Fruit fly (Drosophila melanogaster) whole organism, embryonic: ENCODE measurements around the gene Phs.
A peak's percentile ranks its signal among the peaks of the same experiment; 100 is the strongest.

ENCODE experiments used
- Aef1 ChIP-seq: fragments of 200-800 bp; sonication (Bioruptor generic); IDR thresholded peaks from 3 replicates; pipeline ENCODE4 v1.3.6; 2022; ENCODE audit warnings: missing biosample characterization, missing genetic modification characterization
- Asciz ChIP-seq: fragments of 200-800 bp; sonication (Bioruptor generic); optimal IDR thresholded peaks from 2 replicates; lab custom pipeline; 2017; ENCODE audit warnings: missing biosample characterization, mild to moderate bottlenecking, missing genetic modification characterization, missing genetic modification reagents
- Awh ChIP-seq: fragments of 200-800 bp; sonication (Bioruptor generic); IDR thresholded peaks from 2 replicates; pipeline ENCODE4, ENCODE4 v1.3.6; 2022; ENCODE audit warnings: missing biosample characterization, missing genetic modification characterization
- BtbVII ChIP-seq: fragments of 200-800 bp; sonication (Bioruptor generic); optimal IDR thresholded peaks from 3 replicates; lab custom pipeline; 2017; ENCODE audit warnings: missing biosample characterization, mild to moderate bottlenecking, missing genetic modification characterization
- CG10543 ChIP-seq: fragments of 200-800 bp; sonication (Bioruptor generic); optimal IDR thresholded peaks from 3 replicates; lab custom pipeline; 2017; ENCODE audit warnings: missing biosample characterization, mild to moderate bottlenecking, missing genetic modification characterization, moderate library complexity
- CG10979 ChIP-seq: fragments of 200-800 bp; sonication (Bioruptor generic); optimal IDR thresholded peaks from 2 replicates; lab custom pipeline; 2018; ENCODE audit warnings: missing biosample characterization, mild to moderate bottlenecking, missing genetic modification characterization, moderate library complexity
- CG12155 ChIP-seq: fragments of 200-800 bp; sonication (Bioruptor generic); optimal IDR thresholded peaks from 3 replicates; lab custom pipeline; 2016; ENCODE audit warnings: missing biosample characterization, missing genetic modification characterization
- CG15479 ChIP-seq: fragments of 200-800 bp; sonication (Bioruptor generic); optimal IDR thresholded peaks from 3 replicates; lab custom pipeline; 2019; ENCODE audit warnings: missing biosample characterization, mild to moderate bottlenecking, missing genetic modification characterization, moderate library complexity
- CG17186 ChIP-seq: fragments of 200-800 bp; sonication (Bioruptor generic); optimal IDR thresholded peaks from 3 replicates; lab custom pipeline; 2017; ENCODE audit warnings: missing biosample characterization, missing genetic modification reagents, missing genetic modification characterization
- CG17829 ChIP-seq: fragments of 200-800 bp; optimal IDR thresholded peaks from 2 replicates; lab custom pipeline; 2019; ENCODE audit warnings: missing biosample characterization, mild to moderate bottlenecking, missing genetic modification characterization, moderate library complexity
- CG1832 ChIP-seq: fragments of 200-800 bp; sonication (Bioruptor generic); optimal IDR thresholded peaks from 2 replicates; lab custom pipeline; 2017; ENCODE audit warnings: missing biosample characterization, mild to moderate bottlenecking, missing genetic modification characterization, inconsistent platforms
- CG2889 ChIP-seq: fragments of 200-800 bp; sonication (Bioruptor generic); IDR thresholded peaks from 3 replicates; pipeline ENCODE4 v1.3.6; 2022; ENCODE audit warnings: missing biosample characterization, missing genetic modification characterization
- CG3407 ChIP-seq: fragments of 200-800 bp; sonication (Bioruptor generic); optimal IDR thresholded peaks from 2 replicates; lab custom pipeline; 2018; ENCODE audit warnings: missing biosample characterization, mild to moderate bottlenecking, missing genetic modification characterization
- CG4820 ChIP-seq: fragments of 200-800 bp; sonication (Bioruptor generic); optimal IDR thresholded peaks from 3 replicates; lab custom pipeline; 2016; ENCODE audit warnings: missing biosample characterization, missing genetic modification characterization
- CG6272 ChIP-seq: fragments of 200-800 bp; sonication (Bioruptor generic); IDR thresholded peaks from 2 replicates; pipeline ENCODE4 v1.3.6; 2022; ENCODE audit warnings: missing biosample characterization, missing genetic modification characterization
- CG6654 ChIP-seq: fragments of 200-800 bp; sonication (Bioruptor generic); optimal IDR thresholded peaks from 2 replicates; lab custom pipeline; 2017; ENCODE audit warnings: missing biosample characterization, mild to moderate bottlenecking, missing genetic modification characterization
- CG9437 ChIP-seq: fragments of 200-800 bp; sonication (Bioruptor generic); optimal IDR thresholded peaks from 2 replicates; lab custom pipeline; 2018; ENCODE audit warnings: missing biosample characterization, mild to moderate bottlenecking, missing genetic modification characterization
- CG9727 ChIP-seq: fragments of 200-800 bp; sonication (Bioruptor generic); optimal IDR thresholded peaks from 3 replicates; lab custom pipeline; 2017; ENCODE audit warnings: missing biosample characterization, mild to moderate bottlenecking, missing genetic modification characterization
- CG9876 ChIP-seq: fragments of 200-800 bp; sonication (Bioruptor generic); optimal IDR thresholded peaks from 2 replicates; lab custom pipeline; 2016; ENCODE audit warnings: missing biosample characterization, missing genetic modification characterization
- D ChIP-seq, 2 experiments: fragments of 200-800 bp in 1 of 2; fragments of >200 bp in 1 of 2; sonication (Bioruptor generic) in 1 of 2; optimal IDR thresholded peaks; 2 replicates in 1 of 2; 3 replicates in 1 of 2; lab custom pipeline; 2017; ENCODE audit warnings: mild to moderate bottlenecking in 1 of 2, missing biosample characterization in 1 of 2, missing genetic modification characterization in 1 of 2, missing genetic modification reagents in 1 of 2
- E2f2 ChIP-seq: fragments of 200-800 bp; sonication (Bioruptor generic); IDR thresholded peaks from 2 replicates; pipeline ENCODE4 v1.3.6; 2022; ENCODE audit warnings: missing biosample characterization, missing genetic modification characterization
- HHEX ChIP-seq: fragments of 200-800 bp; sonication (Bioruptor generic); optimal IDR thresholded peaks from 3 replicates; lab custom pipeline; 2017; ENCODE audit warnings: missing biosample characterization, mild to moderate bottlenecking, missing genetic modification characterization, missing genetic modification reagents
- Jarid2 ChIP-seq: fragments of 200-800 bp; sonication (Bioruptor generic); optimal IDR thresholded peaks from 3 replicates; lab custom pipeline; 2017; ENCODE audit warnings: mild to moderate bottlenecking, missing biosample characterization, missing genetic modification reagents, missing genetic modification characterization
- PHDP ChIP-seq: fragments of 200-800 bp; sonication (Bioruptor generic); optimal IDR thresholded peaks from 3 replicates; lab custom pipeline; 2018; ENCODE audit warnings: missing biosample characterization, mild to moderate bottlenecking, missing genetic modification characterization, moderate library complexity
- Pdp1 ChIP-seq, 2 experiments: fragments of 200-800 bp; sonication (Bioruptor generic); optimal IDR thresholded peaks; 3 replicates each; lab custom pipeline; 2016; ENCODE audit warnings: missing biosample characterization in 2 of 2, missing genetic modification characterization in 2 of 2, mild to moderate bottlenecking in 1 of 2, moderate library complexity in 1 of 2
- Ptx1 ChIP-seq: fragments of 200-800 bp; sonication (Bioruptor generic); IDR thresholded peaks from 2 replicates; pipeline ENCODE4 v1.3.6; 2022; ENCODE audit warnings: missing biosample characterization, missing genetic modification characterization
- Sox100B ChIP-seq: fragments of 200-800 bp; sonication (Bioruptor generic); optimal IDR thresholded peaks from 3 replicates; lab custom pipeline; 2018; ENCODE audit warnings: missing biosample characterization, mild to moderate bottlenecking, missing genetic modification characterization
- ase ChIP-seq: fragments of 200-800 bp; sonication (Bioruptor generic); IDR thresholded peaks from 3 replicates; pipeline ENCODE4 v1.3.6; 2022; ENCODE audit warnings: missing biosample characterization, missing genetic modification characterization
- caup ChIP-seq: fragments of 200-800 bp; sonication (Bioruptor generic); optimal IDR thresholded peaks from 3 replicates; lab custom pipeline; 2017; ENCODE audit warnings: missing biosample characterization, mild to moderate bottlenecking, missing genetic modification characterization, moderate library complexity; ENCODE audit not compliant: severe bottlenecking
- chn ChIP-seq: fragments of 200-800 bp; sonication (Bioruptor generic); optimal IDR thresholded peaks from 2 replicates; lab custom pipeline; 2016; ENCODE audit warnings: missing biosample characterization, missing genetic modification characterization
- fd102C ChIP-seq: fragments of 200-800 bp; sonication (Bioruptor generic); optimal IDR thresholded peaks from 2 replicates; lab custom pipeline; 2018; ENCODE audit warnings: missing biosample characterization, mild to moderate bottlenecking, missing genetic modification characterization, moderate library complexity
- fd64A ChIP-seq: fragments of 200-800 bp; sonication (Bioruptor generic); optimal IDR thresholded peaks from 3 replicates; lab custom pipeline; 2018; ENCODE audit warnings: missing biosample characterization, mild to moderate bottlenecking, missing genetic modification characterization
- fd96Cb ChIP-seq: fragments of 200-800 bp; sonication (Bioruptor generic); optimal IDR thresholded peaks from 2 replicates; lab custom pipeline; 2018; ENCODE audit warnings: missing biosample characterization, mild to moderate bottlenecking, missing genetic modification characterization, moderate library complexity
- gem ChIP-seq: fragments of 200-800 bp; sonication (Bioruptor generic); optimal IDR thresholded peaks from 2 replicates; lab custom pipeline; 2019; ENCODE audit warnings: missing biosample characterization, mild to moderate bottlenecking, missing genetic modification characterization, moderate library complexity
- ind ChIP-seq: fragments of 200-800 bp; sonication (Bioruptor generic); optimal IDR thresholded peaks from 3 replicates; lab custom pipeline; 2016; ENCODE audit warnings: missing biosample characterization, missing genetic modification characterization
- lmd ChIP-seq: fragments of 200-800 bp; sonication (Bioruptor generic); IDR thresholded peaks from 2 replicates; pipeline ENCODE4 v1.3.6; 2022; ENCODE audit warnings: missing biosample characterization, missing genetic modification characterization
- lola ChIP-seq, 3 experiments: fragments of >200 bp in 2 of 3; fragments of 200-800 bp in 1 of 3; sonication (Bioruptor generic) in 1 of 3; optimal IDR thresholded peaks; 2 replicates each; lab custom pipeline; 2017 to 2019; ENCODE audit warnings: missing biosample characterization in 3 of 3, missing genetic modification characterization in 3 of 3, mild to moderate bottlenecking in 1 of 3, moderate library complexity in 1 of 3
- nau ChIP-seq: fragments of 200-800 bp; sonication (Bioruptor generic); optimal IDR thresholded peaks from 3 replicates; lab custom pipeline; 2017; ENCODE audit warnings: missing biosample characterization, mild to moderate bottlenecking, missing genetic modification characterization, missing genetic modification reagents
- otp ChIP-seq: fragments of 200-800 bp; sonication (Bioruptor generic); IDR thresholded peaks from 3 replicates; pipeline ENCODE4, ENCODE4 v1.3.6; 2022; ENCODE audit warnings: missing biosample characterization, missing genetic modification characterization
- run ChIP-seq: fragments of 200-800 bp; sonication (Bioruptor generic); optimal IDR thresholded peaks from 3 replicates; lab custom pipeline; 2018; ENCODE audit warnings: missing biosample characterization, mild to moderate bottlenecking, missing genetic modification characterization
- sc ChIP-seq, 3 experiments: fragments of >200 bp in 2 of 3; fragments of 200-800 bp in 1 of 3; sonication (Bioruptor generic) in 1 of 3; optimal IDR thresholded peaks; 2 replicates in 2 of 3; 3 replicates in 1 of 3; lab custom pipeline; 2017; ENCODE audit warnings: mild to moderate bottlenecking in 1 of 3, missing biosample characterization in 1 of 3, missing genetic modification characterization in 1 of 3, missing genetic modification reagents in 1 of 3
- slbo ChIP-seq: fragments of 200-800 bp; sonication (Bioruptor generic); IDR thresholded peaks from 2 replicates; pipeline ENCODE4 v1.3.6; 2022; ENCODE audit warnings: missing biosample characterization, missing genetic modification characterization
- sna ChIP-seq: fragments of 200-800 bp; sonication (Bioruptor generic); IDR thresholded peaks from 2 replicates; pipeline ENCODE4 v1.3.6; 2022; ENCODE audit warnings: missing biosample characterization, missing genetic modification characterization; ENCODE audit not compliant: partially characterized antibody
- so ChIP-seq: fragments of 200-800 bp; sonication (Bioruptor generic); IDR thresholded peaks from 3 replicates; pipeline ENCODE4 v1.3.6; 2022; ENCODE audit warnings: missing biosample characterization, missing genetic modification characterization
- ssp ChIP-seq: fragments of 200-800 bp; sonication (Bioruptor generic); IDR thresholded peaks from 2 replicates; pipeline ENCODE4 v1.3.6; 2022; ENCODE audit warnings: missing biosample characterization, missing genetic modification characterization
- tgo ChIP-seq: fragments of 200-800 bp; sonication (Bioruptor generic); IDR thresholded peaks from 3 replicates; pipeline ENCODE4 v1.3.6; 2022; ENCODE audit warnings: missing biosample characterization, missing genetic modification characterization
- wor ChIP-seq: fragments of 200-800 bp; sonication (Bioruptor generic); IDR thresholded peaks from 2 replicates; pipeline ENCODE4 v1.3.6; 2022; ENCODE audit warnings: missing biosample characterization, missing genetic modification characterization

The Phs gene

dm6 chr3L:15592536-15593260 lies 27.0 kb upstream of the Phs start (continued):
- 0 out of 3 replicates have a peak, but pooled peaks have one; percentile 18 for TF ChIP-seq CG2889
- peak; percentile 69 for TF ChIP-seq CG9727 (GFP tag; lab: Kevin White, UChicago)
- no peak for TF ChIP-seq sc (optimal IDR thresholded peaks at IDR 0.05; lab: Kevin White, UChicago)
- no peak for TF ChIP-seq sc (GFP tag; optimal IDR thresholded peaks at IDR 0.05; lab: Kevin White, UChicago)
- TF ChIP-seq CG10979 (tag; lab: Kevin White, UChicago): peak; percentile 59
- peak; percentile 21; the same call in 1 of the 2 replicates for TF ChIP-seq lmd (GFP tag; lab: Robert Waterston, UW)
- TF ChIP-seq Aef1: no peak
- peak; percentile 49 for TF ChIP-seq run (tag; lab: Kevin White, UChicago)
- TF ChIP-seq CG17829: peak; percentile 65
- peak; percentile 53; the same call in 2 of the 3 replicates for TF ChIP-seq tgo (GFP tag; lab: Robert Waterston, UW)
- TF ChIP-seq chn (GFP tag; lab: Kevin White, UChicago): no peak
- TF ChIP-seq otp (GFP tag; lab: Robert Waterston, UW): no peak
- peak; percentile 18 for TF ChIP-seq CG3407 (GFP tag; lab: Kevin White, UChicago)
- TF ChIP-seq Ptx1 (GFP tag; lab: Robert Waterston, UW): peak; percentile 48; the same call in 1 of the 2 replicates
- TF ChIP-seq fd64A (GFP tag; lab: Kevin White, UChicago): peak; percentile 3
- peak; percentile 75 for TF ChIP-seq PHDP
- no peak for TF ChIP-seq CG15479 (GFP tag; lab: Kevin White, UChicago)
- TF ChIP-seq Sox100B (GFP tag; lab: Kevin White, UChicago): peak; percentile 76
- no peak for TF ChIP-seq ssp (GFP tag; lab: Robert Waterston, UW)
- peak; percentile 70 for TF ChIP-seq CG9437
- TF ChIP-seq HHEX (GFP tag; lab: Kevin White, UChicago): peak; percentile 52
- no peak for TF ChIP-seq fd102C (GFP tag; lab: Kevin White, UChicago)
- TF ChIP-seq Jarid2 (GFP tag; lab: Kevin White, UChicago): peak; percentile 19
- no peak for TF ChIP-seq ase (GFP tag; lab: Robert Waterston, UW)
- no peak for TF ChIP-seq nau (GFP tag; lab: Kevin White, UChicago)
- peak; percentile 3 for TF ChIP-seq CG6654 (GFP tag; lab: Kevin White, UChicago)
- TF ChIP-seq CG10543: peak; percentile 1
- no peak for TF ChIP-seq CG6272 (GFP tag; lab: Robert Waterston, UW)
- TF ChIP-seq slbo (GFP tag; lab: Robert Waterston, UW): peak; percentile 50; the same call in 1 of the 2 replicates
- TF ChIP-seq wor (GFP tag; lab: Robert Waterston, UW): peak; percentile 38; the same call in 1 of the 2 replicates
- peak; percentile 14 for TF ChIP-seq ind
- TF ChIP-seq E2f2 (GFP tag; lab: Robert Waterston, UW): peak; percentile 30; the same call in 1 of the 2 replicates
- TF ChIP-seq gem (tag; lab: Kevin White, UChicago): peak; percentile 85
- no peak for TF ChIP-seq CG17186 (GFP tag; lab: Kevin White, UChicago)
- TF ChIP-seq sna (GFP tag; lab: Robert Waterston, UW): no peak
- peak; percentile 54 for TF ChIP-seq BtbVII
- TF ChIP-seq CG4820 (GFP tag; lab: Kevin White, UChicago): peak; percentile 2
- no peak for TF ChIP-seq CG9876
- TF ChIP-seq Asciz (GFP tag; lab: Kevin White, UChicago): peak; percentile 56
- no peak for TF ChIP-seq CG1832 (GFP tag; lab: Kevin White, UChicago)
- TF ChIP-seq fd96Cb (tag; lab: Kevin White, UChicago): peak; percentile 55
- peak in 1 of 3 experiments; percentile 29 for TF ChIP-seq lola (GFP tag; optimal IDR thresholded peaks at IDR 0.05; lab: Kevin White, UChicago)
- no peak for TF ChIP-seq D (optimal IDR thresholded peaks at IDR 0.05; lab: Kevin White, UChicago)
- peak; percentile 21 for TF ChIP-seq D (GFP tag; optimal IDR thresholded peaks at IDR 0.05; lab: Kevin White, UChicago)
- TF ChIP-seq caup (GFP tag; lab: Kevin White, UChicago): peak; percentile 58
- TF ChIP-seq Pdp1 (GFP tag; optimal IDR thresholded peaks at IDR 0.05; lab: Kevin White, UChicago): no peak
- TF ChIP-seq CG12155 (GFP tag; lab: Kevin White, UChicago): no peak
- TF ChIP-seq so (GFP tag; lab: Robert Waterston, UW): no peak
- TF ChIP-seq Awh: peak; percentile 12; the same call in 1 of the 2 replicates
